Fruit fly (Drosophila melanogaster) whole organism, embryonic: Measurements from ENCODE around the gene CG33947.
A peak's percentile ranks its signal among the peaks of the same experiment; 100 is the strongest.

Source experiments
- Ada2b ChIP-seq: fragments of 200-800 bp; sonication (Bioruptor generic); IDR thresholded peaks from 2 replicates; pipeline ENCODE4 v1.3.6; 2022; ENCODE audit warnings: missing biosample characterization, missing genetic modification characterization
- B-H1 ChIP-seq: fragments of 200-800 bp; sonication (Bioruptor generic); IDR thresholded peaks from 3 replicates; pipeline ENCODE4 v1.3.6; 2022; ENCODE audit warnings: missing biosample characterization, missing genetic modification characterization
- CG11093 ChIP-seq: fragments of 200-800 bp; sonication (Bioruptor generic); IDR thresholded peaks from 3 replicates; pipeline ENCODE4 v1.3.6; 2022; ENCODE audit warnings: missing biosample characterization, missing genetic modification characterization
- CG11695 ChIP-seq: fragments of 200-800 bp; sonication (Bioruptor generic); IDR thresholded peaks from 3 replicates; pipeline ENCODE4 v1.3.6; 2022; ENCODE audit warnings: missing biosample characterization, missing genetic modification characterization
- CG11696 ChIP-seq: fragments of 200-800 bp; sonication (Bioruptor generic); IDR thresholded peaks from 2 replicates; pipeline ENCODE4 v1.3.6; 2022; ENCODE audit warnings: missing biosample characterization, missing genetic modification characterization
- CG12769 ChIP-seq: fragments of 200-800 bp; sonication (Bioruptor generic); optimal IDR thresholded peaks from 2 replicates; lab custom pipeline; 2019; ENCODE audit warnings: missing biosample characterization, mild to moderate bottlenecking, missing genetic modification characterization, moderate library complexity
- CG13424 ChIP-seq: fragments of 200-800 bp; sonication (Bioruptor generic); optimal IDR thresholded peaks from 2 replicates; lab custom pipeline; 2019; ENCODE audit warnings: missing biosample characterization, mild to moderate bottlenecking, missing genetic modification characterization, moderate library complexity
- CG16779 ChIP-seq: fragments of 200-800 bp; sonication (Bioruptor generic); IDR thresholded peaks from 2 replicates; pipeline ENCODE4 v1.3.6; 2022; ENCODE audit warnings: missing biosample characterization, missing genetic modification characterization
- CG17385 ChIP-seq: fragments of 200-800 bp; sonication (Bioruptor generic); optimal IDR thresholded peaks from 3 replicates; lab custom pipeline; 2018; ENCODE audit warnings: missing biosample characterization, mild to moderate bottlenecking, missing genetic modification characterization
- CG18011 ChIP-seq: fragments of 200-800 bp; sonication (Bioruptor generic); optimal IDR thresholded peaks from 2 replicates; lab custom pipeline; 2017; ENCODE audit warnings: missing biosample characterization, missing genetic modification characterization, mild to moderate bottlenecking, moderate library complexity, missing genotype
- CG42726 ChIP-seq: fragments of 200-800 bp; sonication (Bioruptor generic); IDR thresholded peaks from 2 replicates; pipeline ENCODE4 v1.3.6; 2022; ENCODE audit warnings: missing biosample characterization, missing genetic modification characterization; ENCODE audit not compliant: partially characterized antibody
- CG4328 ChIP-seq: fragments of 200-800 bp; sonication (Bioruptor generic); optimal IDR thresholded peaks from 3 replicates; lab custom pipeline; 2017; ENCODE audit warnings: missing biosample characterization, missing genetic modification reagents, missing genetic modification characterization
- CG6254 ChIP-seq: fragments of 200-800 bp; sonication (Bioruptor generic); optimal IDR thresholded peaks from 3 replicates; lab custom pipeline; 2017; ENCODE audit warnings: mild to moderate bottlenecking, missing biosample characterization, missing genetic modification reagents, missing genetic modification characterization
- CG8281 ChIP-seq: fragments of 200-800 bp; sonication (Bioruptor generic); optimal IDR thresholded peaks from 2 replicates; lab custom pipeline; 2018; ENCODE audit warnings: missing biosample characterization, mild to moderate bottlenecking, missing genetic modification characterization, moderate library complexity
- CG9727 ChIP-seq: fragments of 200-800 bp; sonication (Bioruptor generic); optimal IDR thresholded peaks from 3 replicates; lab custom pipeline; 2017; ENCODE audit warnings: missing biosample characterization, mild to moderate bottlenecking, missing genetic modification characterization
- D19A ChIP-seq: fragments of 200-800 bp; optimal IDR thresholded peaks from 3 replicates; lab custom pipeline; 2019; ENCODE audit warnings: missing biosample characterization, mild to moderate bottlenecking, missing genetic modification characterization, moderate library complexity
- D19B ChIP-seq: fragments of 200-800 bp; sonication (Bioruptor generic); optimal IDR thresholded peaks from 2 replicates; lab custom pipeline; 2017; ENCODE audit warnings: missing biosample characterization, mild to moderate bottlenecking, missing genetic modification characterization
- Dip3 ChIP-seq: fragments of 200-800 bp; sonication (Bioruptor generic); optimal IDR thresholded peaks from 3 replicates; lab custom pipeline; 2016; ENCODE audit warnings: missing biosample characterization, missing genetic modification characterization
- E2f2 ChIP-seq: fragments of 200-800 bp; sonication (Bioruptor generic); IDR thresholded peaks from 2 replicates; pipeline ENCODE4 v1.3.6; 2022; ENCODE audit warnings: missing biosample characterization, missing genetic modification characterization
- Gug ChIP-seq: fragments of 200-800 bp; sonication (Bioruptor generic); IDR thresholded peaks from 4 replicates; pipeline ENCODE4 v1.3.6; 2022; ENCODE audit warnings: missing biosample characterization, missing genetic modification characterization
- Hsf ChIP-seq: fragments of 200-800 bp; sonication (Bioruptor generic); optimal IDR thresholded peaks from 3 replicates; lab custom pipeline; 2016; ENCODE audit warnings: missing biosample characterization, missing genetic modification characterization
- Mad ChIP-seq: fragments of 200-800 bp; sonication (Bioruptor generic); optimal IDR thresholded peaks from 2 replicates; lab custom pipeline; 2016; ENCODE audit warnings: missing biosample characterization, missing genetic modification characterization
- Max ChIP-seq: fragments of 200-800 bp; sonication (Bioruptor generic); optimal IDR thresholded peaks from 2 replicates; lab custom pipeline; 2016; ENCODE audit warnings: missing biosample characterization, mild to moderate bottlenecking, missing genetic modification characterization
- Nf-YA ChIP-seq: fragments of 200-800 bp; sonication (Bioruptor generic); IDR thresholded peaks from 2 replicates; pipeline ENCODE4 v1.3.6; 2022; ENCODE audit warnings: missing biosample characterization, missing genetic modification characterization
- Optix ChIP-seq: fragments of 200-800 bp; sonication (Bioruptor generic); IDR thresholded peaks from 3 replicates; pipeline ENCODE4 v1.3.6; 2022; ENCODE audit warnings: missing biosample characterization, missing genetic modification characterization
- Six4 ChIP-seq: fragments of 200-800 bp; sonication (Bioruptor generic); optimal IDR thresholded peaks from 2 replicates; lab custom pipeline; 2016; ENCODE audit warnings: missing biosample characterization, missing genetic modification characterization
- TFAM ChIP-seq: fragments of 200-800 bp; sonication (Bioruptor generic); optimal IDR thresholded peaks from 2 replicates; lab custom pipeline; 2017; ENCODE audit warnings: missing biosample characterization, missing genetic modification characterization, inconsistent platforms
- Trl ChIP-seq, 3 experiments: fragments of >200 bp in 2 of 3; fragments of 200-800 bp in 1 of 3; sonication (Bioruptor generic) in 1 of 3; optimal IDR thresholded peaks; 2 replicates in 1 of 3; 3 replicates in 2 of 3; lab custom pipeline; 2016 to 2017; ENCODE audit warnings: missing biosample characterization in 1 of 3, missing genetic modification characterization in 1 of 3
- ab ChIP-seq: fragments of 200-800 bp; sonication (Bioruptor generic); optimal IDR thresholded peaks from 2 replicates; lab custom pipeline; 2016; ENCODE audit warnings: missing biosample characterization, missing genetic modification characterization
- chinmo ChIP-seq: fragments of 200-800 bp; sonication (Bioruptor generic); IDR thresholded peaks from 4 replicates; pipeline ENCODE4 v1.3.6; 2022; ENCODE audit warnings: missing biosample characterization, missing genetic modification characterization; ENCODE audit not compliant: partially characterized antibody
- corto ChIP-seq: fragments of 200-800 bp; sonication (Bioruptor generic); optimal IDR thresholded peaks from 2 replicates; lab custom pipeline; 2016; ENCODE audit warnings: missing biosample characterization, mild to moderate bottlenecking, missing genetic modification characterization, moderate library complexity
- dmrt99B ChIP-seq: fragments of 200-800 bp; sonication (Bioruptor generic); optimal IDR thresholded peaks from 2 replicates; lab custom pipeline; 2018; ENCODE audit warnings: missing biosample characterization, mild to moderate bottlenecking, missing genetic modification characterization, moderate library complexity
- en ChIP-seq: fragments of 200-800 bp; sonication (Bioruptor generic); optimal IDR thresholded peaks from 2 replicates; lab custom pipeline; 2016; ENCODE audit warnings: missing biosample characterization, missing genetic modification characterization
- esg ChIP-seq: fragments of 200-800 bp; sonication (Bioruptor generic); conservative IDR thresholded peaks from 2 replicates; pipeline ENCODE4 v1.3.6; 2022; ENCODE audit warnings: missing biosample characterization, missing genetic modification characterization
- exex ChIP-seq: fragments of 200-800 bp; sonication (Bioruptor generic); optimal IDR thresholded peaks from 4 replicates; lab custom pipeline; 2018; ENCODE audit warnings: missing biosample characterization, mild to moderate bottlenecking, missing genetic modification characterization, moderate library complexity
- gfzf ChIP-seq: fragments of 200-800 bp; sonication (Bioruptor generic); optimal IDR thresholded peaks from 2 replicates; lab custom pipeline; 2016; ENCODE audit warnings: missing biosample characterization, mild to moderate bottlenecking, missing genetic modification characterization, moderate library complexity
- gsb ChIP-seq: fragments of 200-800 bp; sonication (Bioruptor generic); IDR thresholded peaks from 2 replicates; pipeline ENCODE4 v1.3.6; 2022; ENCODE audit warnings: missing biosample characterization, missing genetic modification characterization
- jumu ChIP-seq: fragments of 200-800 bp; sonication (Bioruptor generic); optimal IDR thresholded peaks from 3 replicates; lab custom pipeline; 2016; ENCODE audit warnings: missing biosample characterization, missing genetic modification characterization
- knrl ChIP-seq: fragments of 200-800 bp; sonication (Bioruptor generic); IDR thresholded peaks from 3 replicates; pipeline ENCODE4 v1.3.6; 2022; ENCODE audit warnings: missing biosample characterization, missing genetic modification characterization; ENCODE audit not compliant: partially characterized antibody
- odd ChIP-seq: fragments of 200-800 bp; sonication (Bioruptor generic); optimal IDR thresholded peaks from 2 replicates; lab custom pipeline; 2017; ENCODE audit warnings: missing biosample characterization, mild to moderate bottlenecking, missing genetic modification characterization
- repo ChIP-seq: fragments of 200-800 bp; sonication (Bioruptor generic); optimal IDR thresholded peaks from 2 replicates; lab custom pipeline; 2016; ENCODE audit warnings: missing biosample characterization, missing genetic modification characterization
- ro ChIP-seq: fragments of 200-800 bp; sonication (Bioruptor generic); IDR thresholded peaks from 2 replicates; pipeline ENCODE4 v1.3.6; 2022; ENCODE audit warnings: missing biosample characterization, missing genetic modification characterization
- salm ChIP-seq: fragments of 200-800 bp; sonication (Bioruptor generic); optimal IDR thresholded peaks from 2 replicates; lab custom pipeline; 2018; ENCODE audit warnings: missing biosample characterization, mild to moderate bottlenecking, missing genetic modification characterization
- sr ChIP-seq: fragments of 200-800 bp; sonication (Bioruptor generic); IDR thresholded peaks from 3 replicates; pipeline ENCODE4 v1.3.6; 2022; ENCODE audit warnings: missing biosample characterization, missing genetic modification characterization
- stc ChIP-seq: fragments of 200-800 bp; sonication (Bioruptor generic); IDR thresholded peaks from 2 replicates; pipeline ENCODE4 v1.3.6; 2022; ENCODE audit warnings: missing biosample characterization, missing genetic modification characterization
- stwl ChIP-seq: fragments of 200-800 bp; sonication (Bioruptor generic); optimal IDR thresholded peaks from 3 replicates; lab custom pipeline; 2018; ENCODE audit warnings: missing biosample characterization, mild to moderate bottlenecking, missing genetic modification characterization, moderate library complexity
- tll ChIP-seq, 2 experiments: fragments of 200-800 bp in 1 of 2; fragments of >200 bp in 1 of 2; sonication (Bioruptor generic) in 1 of 2; optimal IDR thresholded peaks; 2 replicates each; lab custom pipeline; 2017 to 2019; ENCODE audit warnings: missing biosample characterization in 2 of 2, missing genetic modification characterization in 2 of 2, mild to moderate bottlenecking in 1 of 2, moderate library complexity in 1 of 2
- unc-4 ChIP-seq: fragments of 200-800 bp; sonication (Bioruptor generic); IDR thresholded peaks from 2 replicates; pipeline ENCODE4 v1.3.6; 2022; ENCODE audit warnings: missing biosample characterization, missing genetic modification characterization; ENCODE audit not compliant: partially characterized antibody
- wek ChIP-seq: fragments of 200-800 bp; sonication (Bioruptor generic); optimal IDR thresholded peaks from 3 replicates; lab custom pipeline; 2018; ENCODE audit warnings: missing biosample characterization, mild to moderate bottlenecking, missing genetic modification characterization, moderate library complexity

Gene CG33947

DNA sequence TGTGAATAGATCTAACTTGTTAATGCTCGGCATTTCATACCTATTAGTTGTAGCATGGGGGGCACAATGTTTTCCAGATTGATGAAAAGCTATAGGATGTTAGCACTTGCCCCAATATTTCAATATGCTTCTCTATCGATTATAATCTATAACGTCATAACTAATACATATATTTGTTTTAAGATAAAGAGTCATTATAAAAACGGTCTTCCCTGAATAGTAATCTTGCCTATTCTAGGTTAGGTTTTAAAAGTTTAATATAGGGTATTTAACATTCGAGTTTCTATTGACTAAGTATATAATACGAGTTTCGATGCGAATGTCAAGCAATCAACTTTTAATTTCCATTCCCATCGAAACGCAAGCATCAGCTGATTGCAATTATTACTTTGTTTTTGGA lies 35.1 kb upstream of the CG33947 start, which contains the start of the genes CG6321 and Blos2 (continued):
- TF ChIP-seq Trl (optimal IDR thresholded peaks at IDR 0.05; lab: Kevin White, UChicago) (no peak), Trl (GFP tag; optimal IDR thresholded peaks at IDR 0.05; lab: Kevin White, UChicago) (peak; percentile 45), tll (GFP tag; optimal IDR thresholded peaks at IDR 0.05; lab: Kevin White, UChicago) (no peak), CG8281 (peak; percentile 33), CG17385 (peak; percentile 77), dmrt99B (tag; lab: Kevin White, UChicago) (peak; percentile 87), gsb (peak; percentile 74), Max (GFP tag; lab: Kevin White, UChicago) (peak; percentile 67), Mad (no peak), CG42726 (GFP tag; lab: Robert Waterston, UW) (no peak), gfzf (GFP tag; lab: Kevin White, UChicago) (no peak), CG12769 (tag; lab: Kevin White, UChicago) (peak; percentile 79), CG4328 (GFP tag; lab: Kevin White, UChicago) (peak; percentile 57), stwl (tag; lab: Kevin White, UChicago) (peak; percentile 30), knrl (GFP tag; lab: Robert Waterston, UW) (no peak), Gug (GFP tag; lab: Robert Waterston, UW) (0 out of 4 replicates have a peak, but pooled peaks have one; percentile 37), sr (no peak), esg (GFP tag; lab: Robert Waterston, UW) (peak; percentile 30; the same call in 1 of the 2 replicates), CG11695 (peak; percentile 82), stc (GFP tag; lab: Robert Waterston, UW) (peak; percentile 79), Dip3 (GFP tag; lab: Kevin White, UChicago) (peak; percentile 46), Hsf (GFP tag; lab: Kevin White, UChicago) (peak; percentile 75), CG6254 (peak; percentile 23), wek (GFP tag; lab: Kevin White, UChicago) (peak; percentile 33), chinmo (GFP tag; lab: Robert Waterston, UW) (no peak), CG13424 (tag; lab: Kevin White, UChicago) (peak; percentile 84), CG11696 (GFP tag; lab: Robert Waterston, UW) (0 out of 2 replicates have a peak, but pooled peaks have one; percentile 24), ro (GFP tag; lab: Robert Waterston, UW) (no peak), D19B (GFP tag; lab: Kevin White, UChicago) (peak; percentile 98), corto (no peak), salm (tag; lab: Kevin White, UChicago) (peak; percentile 77), Ada2b (GFP tag; lab: Robert Waterston, UW) (peak; percentile 60; the same call in 1 of the 2 replicates), unc-4 (GFP tag; lab: Robert Waterston, UW) (no peak), CG16779 (no peak), CG9727 (GFP tag; lab: Kevin White, UChicago) (peak; percentile 64), Nf-YA (0 out of 2 replicates have a peak, but pooled peaks have one; percentile 32), exex (tag; lab: Kevin White, UChicago) (peak; percentile 81), D19A (tag; lab: Kevin White, UChicago) (peak; percentile 93), jumu (GFP tag; lab: Kevin White, UChicago) (no peak), repo (GFP tag; lab: Kevin White, UChicago) (no peak), TFAM (GFP tag; lab: Kevin White, UChicago) (no peak), en (GFP tag; lab: Kevin White, UChicago) (peak; percentile 27), B-H1 (GFP tag; lab: Robert Waterston, UW) (peak; percentile 27; the same call in 1 of the 3 replicates), Six4 (GFP tag; lab: Kevin White, UChicago) (peak; percentile 29), CG18011 (GFP tag; lab: Kevin White, UChicago) (peak; percentile 17), CG11093 (GFP tag; lab: Robert Waterston, UW) (peak; percentile 16; the same call in 1 of the 3 replicates), Optix (GFP tag; lab: Robert Waterston, UW) (no peak), E2f2 (GFP tag; lab: Robert Waterston, UW) (peak; percentile 58), ab (GFP tag; lab: Kevin White, UChicago) (no peak), odd (peak; percentile 69)
